Worm (Caenorhabditis elegans) whole organism, late embryonic: Measurements from ENCODE around the gene Y94H6A.2.

Source experiments
- C08G9.2 ChIP-seq: sonication (generic microtip); optimal IDR thresholded peaks from 2 replicates; lab custom pipeline; 2016; ENCODE audit warnings: mild to moderate bottlenecking, missing genetic modification characterization, moderate library complexity, missing compliant biosample characterization
- F13H6.1 ChIP-seq: sonication (generic microtip); optimal IDR thresholded peaks from 2 replicates; lab custom pipeline; 2016; ENCODE audit warnings: missing genetic modification characterization, missing compliant biosample characterization
- ahr-1 ChIP-seq: sonication (generic microtip); optimal IDR thresholded peaks from 2 replicates; lab custom pipeline; 2016; ENCODE audit warnings: missing genetic modification characterization, missing compliant biosample characterization
- ama-1 ChIP-seq: fragments of 150-350 bp; optimal IDR thresholded peaks from 2 replicates; lab custom pipeline; 2014
- ceh-18 ChIP-seq: sonication (generic microtip); optimal IDR thresholded peaks from 2 replicates; lab custom pipeline; 2016; ENCODE audit warnings: missing genetic modification characterization, missing compliant biosample characterization
- ceh-19 ChIP-seq: fragments of 200-800 bp; sonication (Bioruptor generic); optimal IDR thresholded peaks from 2 replicates; lab custom pipeline; 2018; ENCODE audit warnings: mild to moderate bottlenecking, missing genetic modification characterization, missing compliant biosample characterization
- ceh-22 ChIP-seq: sonication (generic microtip); optimal IDR thresholded peaks from 2 replicates; lab custom pipeline; 2017; ENCODE audit warnings: missing biosample characterization, missing genetic modification characterization
- ceh-30 ChIP-seq: fragments of 150-350 bp; optimal IDR thresholded peaks from 2 replicates; lab custom pipeline; 2014; ENCODE audit warnings: missing biosample characterization, missing genetic modification characterization
- ceh-31 ChIP-seq: sonication (generic microtip); optimal IDR thresholded peaks from 2 replicates; lab custom pipeline; 2016; ENCODE audit warnings: missing genetic modification characterization, missing compliant biosample characterization
- ceh-34 ChIP-seq: sonication (generic microtip); optimal IDR thresholded peaks from 2 replicates; lab custom pipeline; 2016; ENCODE audit warnings: mild to moderate bottlenecking, missing genetic modification characterization, missing compliant biosample characterization
- ceh-45 ChIP-seq: fragments of 200-800 bp; sonication (Bioruptor generic); IDR thresholded peaks from 2 replicates; pipeline ENCODE4 v1.3.6; 2022; ENCODE audit warnings: missing genetic modification reagents, missing genetic modification characterization, missing compliant biosample characterization
- ceh-48 ChIP-seq: sonication (generic microtip); optimal IDR thresholded peaks from 2 replicates; lab custom pipeline; 2016; ENCODE audit warnings: missing genetic modification characterization, inconsistent platforms, missing compliant biosample characterization
- che-1 ChIP-seq: sonication (generic microtip); optimal IDR thresholded peaks from 2 replicates; lab custom pipeline; 2016; ENCODE audit warnings: mild to moderate bottlenecking, missing genetic modification characterization, missing compliant biosample characterization
- dmd-4 ChIP-seq: sonication (generic microtip); optimal IDR thresholded peaks from 2 replicates; lab custom pipeline; 2016; ENCODE audit warnings: borderline replicate concordance, missing genetic modification characterization, missing compliant biosample characterization
- dve-1 ChIP-seq: sonication (generic microtip); optimal IDR thresholded peaks from 2 replicates; lab custom pipeline; 2017; ENCODE audit warnings: antibody characterized with exemption, mild to moderate bottlenecking, missing genetic modification characterization, missing compliant biosample characterization
- elt-2 ChIP-seq: sonication (generic microtip); optimal IDR thresholded peaks from 2 replicates; lab custom pipeline; 2016; ENCODE audit warnings: missing genetic modification reagents, missing genetic modification characterization, missing compliant biosample characterization
- ets-4 ChIP-seq: sonication (generic microtip); optimal IDR thresholded peaks from 2 replicates; lab custom pipeline; 2016; ENCODE audit warnings: missing genetic modification characterization, missing compliant biosample characterization
- fkh-10 ChIP-seq: fragments of 150-350 bp; optimal IDR thresholded peaks from 2 replicates; lab custom pipeline; 2014; ENCODE audit warnings: missing biosample characterization, missing genetic modification reagents, missing genetic modification characterization
- fkh-6 ChIP-seq: sonication (generic microtip); optimal IDR thresholded peaks from 2 replicates; lab custom pipeline; 2016; ENCODE audit warnings: missing genetic modification characterization, missing compliant biosample characterization
- gmeb-2 ChIP-seq: sonication (generic microtip); optimal IDR thresholded peaks from 2 replicates; lab custom pipeline; 2016; ENCODE audit warnings: missing genetic modification characterization, inconsistent platforms, missing compliant biosample characterization
- hlh-13 ChIP-seq: fragments of 200-800 bp; sonication (Bioruptor generic); optimal IDR thresholded peaks from 2 replicates; lab custom pipeline; 2018; ENCODE audit warnings: mild to moderate bottlenecking, missing genetic modification characterization, missing compliant biosample characterization
- hlh-15 ChIP-seq: sonication (generic microtip); optimal IDR thresholded peaks from 2 replicates; lab custom pipeline; 2016; ENCODE audit warnings: missing genetic modification characterization, missing compliant biosample characterization
- hlh-30 ChIP-seq: sonication (generic microtip); optimal IDR thresholded peaks from 2 replicates; lab custom pipeline; 2017; ENCODE audit warnings: antibody characterized with exemption, missing genetic modification characterization, missing compliant biosample characterization; ENCODE audit not compliant: insufficient read depth
- hlh-6 ChIP-seq: sonication (generic microtip); optimal IDR thresholded peaks from 2 replicates; lab custom pipeline; 2016; ENCODE audit warnings: missing genotype, missing genetic modification characterization, missing compliant biosample characterization
- hlh-8 ChIP-seq: sonication (generic microtip); optimal IDR thresholded peaks from 2 replicates; lab custom pipeline; 2016; ENCODE audit warnings: missing genotype, missing genetic modification characterization, missing compliant biosample characterization
- madf-2 ChIP-seq: sonication (generic microtip); optimal IDR thresholded peaks from 2 replicates; lab custom pipeline; 2017; ENCODE audit warnings: missing genetic modification characterization, missing compliant biosample characterization
- nfya-1 ChIP-seq: sonication (generic microtip); optimal IDR thresholded peaks from 2 replicates; lab custom pipeline; 2017; ENCODE audit warnings: missing genetic modification characterization, mild to moderate bottlenecking, missing compliant biosample characterization, antibody characterized with exemption, moderate library complexity
- nhr-11 ChIP-seq: fragments of 150-350 bp; optimal IDR thresholded peaks from 2 replicates; lab custom pipeline; 2014; ENCODE audit warnings: missing biosample characterization, missing genetic modification characterization
- pat-9 ChIP-seq: fragments of 200-800 bp; sonication (Bioruptor generic); optimal IDR thresholded peaks from 2 replicates; lab custom pipeline; 2018; ENCODE audit warnings: mild to moderate bottlenecking, missing genetic modification characterization, moderate library complexity, missing compliant biosample characterization
- pha-4 ChIP-seq: fragments of 150-350 bp; optimal IDR thresholded peaks from 2 replicates; lab custom pipeline; 2018; ENCODE audit warnings: missing biosample characterization, missing genetic modification reagents, missing genetic modification characterization
- pqm-1 ChIP-seq: sonication (generic microtip); optimal IDR thresholded peaks from 2 replicates; lab custom pipeline; 2016; ENCODE audit warnings: missing genetic modification characterization, missing compliant biosample characterization
- pros-1 ChIP-seq: fragments of 150-350 bp; optimal IDR thresholded peaks from 2 replicates; lab custom pipeline; 2014; ENCODE audit warnings: missing biosample characterization, missing genetic modification reagents, missing genetic modification characterization
- rnt-1 ChIP-seq: sonication (generic microtip); optimal IDR thresholded peaks from 2 replicates; lab custom pipeline; 2016; ENCODE audit warnings: missing genetic modification characterization, missing compliant biosample characterization
- sdc-2 ChIP-seq: sonication (generic microtip); optimal IDR thresholded peaks from 2 replicates; lab custom pipeline; 2016; ENCODE audit warnings: missing genotype, missing genetic modification characterization, missing compliant biosample characterization
- sox-4 ChIP-seq: sonication (generic microtip); optimal IDR thresholded peaks from 2 replicates; lab custom pipeline; 2017; ENCODE audit warnings: mild to moderate bottlenecking, missing genetic modification characterization, inconsistent platforms, missing compliant biosample characterization
- syd-9 ChIP-seq: sonication (generic microtip); optimal IDR thresholded peaks from 2 replicates; lab custom pipeline; 2016; ENCODE audit warnings: mild to moderate bottlenecking, missing genetic modification characterization, moderate library complexity, missing compliant biosample characterization
- tbx-2 ChIP-seq: sonication (generic microtip); optimal IDR thresholded peaks from 2 replicates; lab custom pipeline; 2016; ENCODE audit warnings: missing genetic modification characterization, missing compliant biosample characterization
- unc-42 ChIP-seq: sonication (generic microtip); optimal IDR thresholded peaks from 2 replicates; lab custom pipeline; 2016; ENCODE audit warnings: missing genotype, missing genetic modification characterization, missing compliant biosample characterization
- unc-55 ChIP-seq: sonication (generic microtip); optimal IDR thresholded peaks from 2 replicates; lab custom pipeline; 2017; ENCODE audit warnings: missing biosample characterization, missing genetic modification reagents, missing genetic modification characterization
- unc-86 ChIP-seq: sonication (generic microtip); optimal IDR thresholded peaks from 2 replicates; lab custom pipeline; 2016; ENCODE audit warnings: missing genetic modification characterization, missing compliant biosample characterization

Gene Y94H6A.2

ce11 chrIV:2773382-2773979 lies 43.4 kb downstream of the Y94H6A.2 start:
- TF ChIP-seq pqm-1 (no peak), hlh-30 (tag; lab: Kevin White, UChicago) (peak; percentile 69)

- TF ChIP-seq syd-9, result no peak
- peak; percentile 12 for TF ChIP-seq ets-4
- TF ChIP-seq F13H6.1 (tag; lab: Kevin White, UChicago), result peak; percentile 13
- TF ChIP-seq nhr-11 (tag; lab: Kevin White, UChicago), result no peak
- TF ChIP-seq hlh-13 (GFP tag; lab: Kevin White, UChicago), result no peak
- TF ChIP-seq ceh-30, result no peak
- no peak for TF ChIP-seq fkh-10
- no peak for TF ChIP-seq pat-9 (tag; lab: Kevin White, UChicago)
- no peak for TF ChIP-seq ceh-34 (tag; lab: Kevin White, UChicago)
- no peak for TF ChIP-seq fkh-6 (tag; lab: Kevin White, UChicago)
- TF ChIP-seq ceh-19 (GFP tag; lab: Kevin White, UChicago), result peak; percentile 35
- no peak for TF ChIP-seq elt-2 (tag; lab: Kevin White, UChicago)
- peak; percentile 60 for TF ChIP-seq ceh-31 (tag; lab: Kevin White, UChicago)
- TF ChIP-seq nfya-1 (tag; lab: Kevin White, UChicago), result peak; percentile 30
- peak; percentile 91 for TF ChIP-seq hlh-30 (tag; lab: Kevin White, UChicago)
- no peak for TF ChIP-seq sdc-2
- no peak for TF ChIP-seq ahr-1
- peak; percentile 62 for TF ChIP-seq ceh-18 (tag; lab: Kevin White, UChicago)
- no peak for TF ChIP-seq madf-2 (tag; lab: Kevin White, UChicago)
- TF ChIP-seq dmd-4, result no peak
- TF ChIP-seq ceh-48, result no peak
These were observed 44.4 kb downstream of the Y94H6A.2 start for ce11 chrIV:2774500-2774899.

- no peak for TF ChIP-seq sdc-2
- TF ChIP-seq dmd-4, result no peak
- TF ChIP-seq hlh-15 (tag; lab: Kevin White, UChicago), result no peak
- no peak for TF ChIP-seq pha-4 (tag; lab: Kevin White, UChicago)
- TF ChIP-seq ceh-31 (tag; lab: Kevin White, UChicago), result peak; percentile 58
- TF ChIP-seq ceh-30, result no peak
- no peak for TF ChIP-seq ceh-45 (GFP tag; lab: Robert Waterston, UW)
- TF ChIP-seq ceh-18 (tag; lab: Kevin White, UChicago), result peak; percentile 57
- peak; percentile 61 for TF ChIP-seq rnt-1
- TF ChIP-seq hlh-6 (tag; lab: Kevin White, UChicago), result no peak
- peak; percentile 33 for TF ChIP-seq ceh-34 (tag; lab: Kevin White, UChicago)
- no peak for TF ChIP-seq ceh-22
- TF ChIP-seq che-1 (tag; lab: Kevin White, UChicago), result no peak
- no peak for TF ChIP-seq nhr-11 (tag; lab: Kevin White, UChicago)
- TF ChIP-seq hlh-8 (tag; lab: Kevin White, UChicago), result peak; percentile 2
- TF ChIP-seq unc-42 (tag; lab: Kevin White, UChicago), result no peak
- TF ChIP-seq unc-55 (GFP tag; lab: Kevin White, UChicago), result peak; percentile 6
- no peak for TF ChIP-seq pros-1 (tag; lab: Kevin White, UChicago)
- TF ChIP-seq ceh-19 (GFP tag; lab: Kevin White, UChicago), result peak; percentile 32
- peak; percentile 14 for TF ChIP-seq sox-4 (tag; lab: Kevin White, UChicago)
- no peak for TF ChIP-seq ama-1
- no peak for TF ChIP-seq gmeb-2 (tag; lab: Kevin White, UChicago)
- peak; percentile 2 for TF ChIP-seq tbx-2
- peak; percentile 72 for TF ChIP-seq hlh-30 (tag; lab: Kevin White, UChicago)
- TF ChIP-seq nfya-1 (tag; lab: Kevin White, UChicago), result peak; percentile 31
- TF ChIP-seq dve-1, result no peak
- TF ChIP-seq C08G9.2 (tag; lab: Kevin White, UChicago), result no peak
- TF ChIP-seq unc-86 (tag; lab: Kevin White, UChicago), result no peak
- TF ChIP-seq, all 69 proteins: peak for 11
These were observed 46.0 kb downstream of the Y94H6A.2 start for ce11 chrIV:2775992-2776630.
